Fruit fly (Drosophila melanogaster) Kc167 (cell line): Measurements from ENCODE around the gene Ada.

Source experiments
- Myc ChIP-seq: fragments of >200 bp; optimal IDR thresholded peaks from 2 replicates; lab custom pipeline; 2017; ENCODE audit warnings: missing external identifiers
- h ChIP-seq: fragments of >200 bp; optimal IDR thresholded peaks from 3 replicates; lab custom pipeline; 2018; ENCODE audit warnings: missing external identifiers
- insv ChIP-seq: fragments of >200 bp; optimal IDR thresholded peaks from 3 replicates; lab custom pipeline; 2018; ENCODE audit warnings: missing external identifiers
- psq ChIP-seq: fragments of >200 bp; optimal IDR thresholded peaks from 2 replicates; lab custom pipeline; 2017; ENCODE audit warnings: missing external identifiers

DNA sequence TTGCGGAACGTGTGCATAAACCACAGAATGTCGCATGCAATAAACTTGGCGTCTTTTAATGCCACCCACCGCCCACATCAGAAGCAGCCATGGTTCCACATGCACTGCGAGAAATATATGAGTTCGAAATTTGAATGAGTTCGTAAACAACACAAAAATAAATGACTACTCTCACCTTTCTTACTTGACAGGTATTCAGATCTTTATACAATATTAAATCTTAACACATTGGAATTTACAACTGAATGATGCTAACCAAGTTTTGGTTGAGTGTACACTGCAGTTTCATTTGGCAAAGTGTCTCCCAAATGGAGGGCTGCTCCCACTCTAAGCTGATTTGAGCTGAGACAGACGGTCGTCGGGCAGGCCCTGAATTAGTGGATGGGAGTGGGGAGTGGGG is 10.0 kb downstream of the Ada start:
- no peak for TF ChIP-seq h (lab: Kevin White, UChicago)
- no peak for TF ChIP-seq Myc (lab: Kevin White, UChicago)
- no peak for TF ChIP-seq psq (lab: Kevin White, UChicago)
- TF ChIP-seq insv (lab: Kevin White, UChicago): no peak
